Worm (Caenorhabditis elegans): ENCODE data around the gene C28G1.6.

DNA sequence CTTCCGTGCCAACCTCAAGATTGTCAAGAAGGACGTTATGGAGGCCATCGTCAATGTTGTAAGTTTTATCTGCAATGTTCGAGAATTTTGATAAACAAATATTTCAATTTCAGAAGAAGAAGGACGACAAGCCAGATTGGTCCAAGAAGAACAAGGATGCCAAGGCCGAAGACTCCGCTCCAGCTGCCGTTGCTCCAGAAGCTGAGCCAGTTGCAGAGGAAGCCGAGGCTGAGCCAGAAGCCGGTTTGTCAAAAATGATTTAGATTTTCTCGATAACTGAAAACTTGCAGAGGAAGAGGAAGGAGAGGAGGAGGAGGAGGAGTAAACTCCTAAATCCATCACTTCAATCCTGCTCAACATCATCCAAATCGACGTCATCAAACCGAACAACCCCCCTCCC, 41.0 kb downstream of the C28G1.6 start:
- TF ChIP-seq flt-1 (GFP tag; IDR thresholded peaks at IDR 0.05) (no peak), med-1 (GFP tag; optimal IDR thresholded peaks at IDR 0.05; ENCODE audit: insufficient read depth) (no peak)

Data from whole organism, midembryonic.